Worm (Caenorhabditis elegans): ENCODE data around the gene T05A7.12.
A peak's percentile ranks its signal among the peaks of the same experiment; 100 is the strongest.

T05A7.12 gene

ce11 chrII:4701482-4702119, 38.5 kb upstream of the T05A7.12 start, which contains the start of gene unc-85 (continued):
- TF ChIP-seq nhr-47 (tag; optimal IDR thresholded peaks at IDR 0.05) (peak; percentile 82), unc-86 (tag; optimal IDR thresholded peaks at IDR 0.05) (peak; percentile 63), nhr-71 (tag; optimal IDR thresholded peaks at IDR 0.05) (peak; percentile 87), mab-9 (GFP tag; IDR thresholded peaks at IDR 0.05) (peak; percentile 69)

- TF ChIP-seq lin-13 (GFP tag; optimal IDR thresholded peaks at IDR 0.05) (peak; percentile 52), lin-15B (tag; optimal IDR thresholded peaks at IDR 0.05) (peak; percentile 66), ama-1 (optimal IDR thresholded peaks at IDR 0.05) (no peak), mab-9 (GFP tag; IDR thresholded peaks at IDR 0.05) (no peak), efl-1 (optimal IDR thresholded peaks at IDR 0.05) (peak; percentile 93 to 96), efl-1 (GFP tag; optimal IDR thresholded peaks at IDR 0.05 in 1 of 2) (peak; percentile 94 to 99), tbx-2 (tag; optimal IDR thresholded peaks at IDR 0.05) (peak; percentile 67), hlh-4 (tag; optimal IDR thresholded peaks at IDR 0.05) (no peak), nhr-47 (tag; optimal IDR thresholded peaks at IDR 0.05) (peak; percentile 75), dsc-1 (tag; optimal IDR thresholded peaks at IDR 0.05) (peak; percentile 58), ceh-82 (tag; optimal IDR thresholded peaks at IDR 0.05) (peak in 2 of 3 experiments; percentile 59 to 81), pag-3 (tag; optimal IDR thresholded peaks at IDR 0.05; ENCODE audit: borderline replicate concordance, insufficient read depth) (no peak), fkh-10 (GFP tag; optimal IDR thresholded peaks at IDR 0.05) (no peak), ztf-4 (tag; optimal IDR thresholded peaks at IDR 0.05) (peak; percentile 17), zip-4 (GFP tag; optimal IDR thresholded peaks at IDR 0.05) (no peak), jun-1 (tag; optimal IDR thresholded peaks at IDR 0.05) (peak; percentile 10), nhr-20 (tag; optimal IDR thresholded peaks at IDR 0.05) (peak; percentile 72), fkh-8 (tag; optimal IDR thresholded peaks at IDR 0.05) (peak; percentile 12), ceh-8 (GFP tag; optimal IDR thresholded peaks at IDR 0.05) (peak; percentile 45), ztf-11 (tag; optimal IDR thresholded peaks at IDR 0.05) (peak in 1 of 2 experiments; percentile 15), aha-1 (tag; optimal IDR thresholded peaks at IDR 0.05) (no peak), C34B4.2 (tag; optimal IDR thresholded peaks at IDR 0.05) (no peak), tlp-1 (tag; optimal IDR thresholded peaks at IDR 0.05) (no peak), hlh-17 (GFP tag; optimal IDR thresholded peaks at IDR 0.05; ENCODE audit: borderline replicate concordance) (no peak), ceh-63 (GFP tag; optimal IDR thresholded peaks at IDR 0.05) (no peak), swsn-7 (tag; optimal IDR thresholded peaks at IDR 0.05) (peak; percentile 66), fos-1 (tag; optimal IDR thresholded peaks at IDR 0.05) (peak; percentile 51), nhr-77 (tag; optimal IDR thresholded peaks at IDR 0.05) (peak; percentile 42), nhr-90 (tag; optimal IDR thresholded peaks at IDR 0.05; ENCODE audit: poor library complexity) (peak; percentile 58), aly-2 (tag; optimal IDR thresholded peaks at IDR 0.05) (no peak), nhr-84 (tag; optimal IDR thresholded peaks at IDR 0.05) (no peak), C04F5.9 (tag; optimal IDR thresholded peaks at IDR 0.05) (no peak), snu-23 (GFP tag; optimal IDR thresholded peaks at IDR 0.05) (peak; percentile 77), sup-37 (GFP tag; optimal IDR thresholded peaks at IDR 0.05) (no peak), unc-130 (tag; optimal IDR thresholded peaks at IDR 0.05) (peak; percentile 84), sptf-1 (tag; optimal IDR thresholded peaks at IDR 0.05) (no peak), C16A3.4 (tag; optimal IDR thresholded peaks at IDR 0.05) (peak; percentile 84), snpc-4 (tag; optimal IDR thresholded peaks at IDR 0.05) (peak; percentile 24), elt-3 (tag; optimal IDR thresholded peaks at IDR 0.05) (peak in 2 of 6 experiments; percentile 57 to 64), egl-13 (tag; optimal IDR thresholded peaks at IDR 0.05) (no peak), mep-1 (tag; optimal IDR thresholded peaks at IDR 0.05) (peak; percentile 79), unc-86 (tag; optimal IDR thresholded peaks at IDR 0.05) (peak; percentile 45), alr-1 (tag; optimal IDR thresholded peaks at IDR 0.05; ENCODE audit: borderline replicate concordance) (no peak), unc-62 (GFP tag; optimal IDR thresholded peaks at IDR 0.05) (no peak), isw-1 (GFP tag; IDR thresholded peaks at IDR 0.05) (peak; percentile 77), skn-1 (tag; optimal IDR thresholded peaks at IDR 0.05) (peak; percentile 100), mdl-1 (tag; optimal IDR thresholded peaks at IDR 0.05) (peak in 1 of 2 experiments; percentile 49), hpl-2 (GFP tag; optimal IDR thresholded peaks at IDR 0.05) (no peak)
Measured at ce11 chrII:4698266-4698771, 35.2 kb upstream of the T05A7.12 start, which contains the start of the genes rpn-5 and scc-1. TSS of gene rpn-5 (minus strand) at chrII:4698427. TSS of gene scc-1 (plus strand) at chrII:4698721.
